Worm (Caenorhabditis elegans): ENCODE results near the gene sra-35.

DNA sequence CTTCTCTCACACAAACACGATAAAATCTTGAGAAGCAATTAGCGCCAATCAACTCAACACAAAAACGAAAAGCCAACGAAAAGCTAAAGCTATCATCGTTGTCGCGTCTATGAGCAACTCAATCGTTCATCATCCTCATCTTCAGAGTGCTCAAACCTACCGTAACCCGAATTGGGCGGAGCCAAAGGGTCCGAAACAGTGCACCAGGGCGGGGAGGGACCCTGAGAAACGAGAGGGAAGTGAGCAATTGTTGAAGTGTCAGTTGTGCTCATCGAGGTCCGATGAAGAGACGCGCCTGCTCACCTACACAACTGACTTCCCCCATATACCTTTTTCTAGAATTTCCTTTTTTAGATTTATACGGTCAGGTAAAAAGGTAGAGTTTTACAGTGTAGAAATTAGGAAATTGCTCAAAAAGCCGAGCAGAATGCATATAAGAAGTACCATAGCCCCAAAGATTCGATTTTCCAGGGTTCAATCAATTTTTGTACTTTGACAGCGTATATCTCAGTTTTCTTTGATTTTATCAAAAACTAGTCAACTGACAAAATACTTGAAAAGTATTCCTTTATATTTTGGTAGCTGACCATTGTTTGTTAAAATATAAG is 9.3 kb downstream of the sra-35 start, which contains the start of gene hlh-1:
- no peak for TF ChIP-seq lin-39 (tag; optimal IDR thresholded peaks at IDR 0.05)
- TF ChIP-seq dve-1 (tag; optimal IDR thresholded peaks at IDR 0.05; ENCODE audit: insufficient read depth): no peak
- no peak for TF ChIP-seq R02D3.7 (tag; optimal IDR thresholded peaks at IDR 0.05)
- no peak for TF ChIP-seq nhr-77 (tag; optimal IDR thresholded peaks at IDR 0.05)
- TF ChIP-seq Y48G9A.11 (GFP tag; IDR thresholded peaks at IDR 0.05): no peak
- no peak for TF ChIP-seq rbr-2 (tag; optimal IDR thresholded peaks at IDR 0.05)
- TF ChIP-seq snpc-4 (tag; optimal IDR thresholded peaks at IDR 0.05): no peak
- no peak for TF ChIP-seq fos-1 (tag; optimal IDR thresholded peaks at IDR 0.05)
- no peak for TF ChIP-seq pha-4 (GFP tag; IDR thresholded peaks at IDR 0.05)
- TF ChIP-seq pha-4 (tag; optimal IDR thresholded peaks at IDR 0.05): no peak
- TF ChIP-seq dpl-1 (GFP tag; optimal IDR thresholded peaks at IDR 0.05): no peak

All from whole organism, L4 larva.